Fruit fly (Drosophila melanogaster): Measurements from ENCODE around the gene CG43783.

The CG43783 gene

DNA sequence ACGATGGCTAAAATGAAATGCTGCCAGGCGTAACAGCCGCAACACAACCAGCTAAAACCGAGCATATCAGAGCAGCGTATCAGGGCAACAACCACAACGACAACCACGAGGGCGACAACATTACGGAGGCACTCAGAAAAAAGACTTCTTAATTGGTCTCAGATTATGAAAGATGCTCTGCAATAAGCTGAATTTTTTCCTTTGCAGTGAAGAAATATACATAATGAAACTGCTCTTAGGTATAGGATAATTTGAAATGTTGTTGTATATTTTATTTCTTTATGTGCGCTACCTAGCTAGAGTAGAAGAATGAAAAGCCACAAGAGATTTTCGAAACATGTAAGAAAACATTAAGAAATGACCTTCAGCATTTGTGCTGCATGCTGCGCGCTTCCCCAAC lies 24.5 kb downstream of the CG43783 start:
- TF ChIP-seq CG6792 (GFP tag; optimal IDR thresholded peaks at IDR 0.05) (no peak), CG1621 (tag; optimal IDR thresholded peaks at IDR 0.05) (no peak), fd85E (GFP tag; optimal IDR thresholded peaks at IDR 0.05) (no peak), CG10669 (GFP tag; optimal IDR thresholded peaks at IDR 0.05) (no peak), Hr4 (GFP tag; optimal IDR thresholded peaks at IDR 0.05) (peak; percentile 33), Smox (GFP tag; optimal IDR thresholded peaks at IDR 0.05) (no peak), Eip78C (GFP tag) (peak; percentile 51), eg (GFP tag; IDR thresholded peaks at IDR 0.05) (no peak), CG15336 (GFP tag; IDR thresholded peaks at IDR 0.05) (0 out of 2 replicates have a peak, but pooled peaks have one; percentile 33), net (GFP tag; optimal IDR thresholded peaks at IDR 0.05) (no peak), achi (GFP tag; optimal IDR thresholded peaks at IDR 0.05) (no peak), Ets96B (tag; optimal IDR thresholded peaks at IDR 0.05) (no peak)

DNA sequence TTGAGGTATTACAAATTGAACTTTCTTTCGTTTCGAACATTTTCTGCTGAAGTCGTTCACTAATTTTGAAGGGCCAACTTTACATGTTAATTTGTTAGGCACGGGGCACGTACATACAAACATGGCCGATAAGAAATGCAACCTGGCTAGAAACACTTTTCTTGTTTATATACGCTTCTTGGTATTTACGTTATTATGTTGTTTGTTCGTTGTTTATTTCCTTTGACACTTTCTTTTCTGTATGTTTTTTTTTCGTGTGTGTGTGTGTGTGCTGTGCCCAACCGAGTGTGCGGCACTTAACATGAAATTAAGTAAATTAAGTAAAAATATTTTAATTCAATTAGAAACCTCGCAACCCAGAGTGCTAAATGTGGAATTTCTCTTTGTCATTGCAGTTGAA lies 28.4 kb downstream of the CG43783 start:
- peak; percentile 34 for TF ChIP-seq fkh (GFP tag; optimal IDR thresholded peaks at IDR 0.05)
- no peak for TF ChIP-seq Hr39 (GFP tag; optimal IDR thresholded peaks at IDR 0.05)

- TF ChIP-seq fkh (GFP tag; optimal IDR thresholded peaks at IDR 0.05), result peak; percentile 20
- TF ChIP-seq spab (GFP tag; optimal IDR thresholded peaks at IDR 0.05), result no peak
These were observed 29.1 kb downstream of the CG43783 start for dm6 chr3L:8924999-8925398.

- TF ChIP-seq CG16779 (tag; optimal IDR thresholded peaks at IDR 0.05), result no peak
- TF ChIP-seq CG32006 (GFP tag; optimal IDR thresholded peaks at IDR 0.05), result peak; percentile 57
- no peak for TF ChIP-seq CG9139 (GFP tag; optimal IDR thresholded peaks at IDR 0.05)
- no peak for TF ChIP-seq dsx (GFP tag; optimal IDR thresholded peaks at IDR 0.05; ENCODE audit: poor library complexity, severe bottlenecking)
- TF ChIP-seq Sox102F (GFP tag; optimal IDR thresholded peaks at IDR 0.05), result no peak
- TF ChIP-seq net (GFP tag; optimal IDR thresholded peaks at IDR 0.05), result no peak
- no peak for TF ChIP-seq CG34406 (GFP tag; optimal IDR thresholded peaks at IDR 0.05)
- no peak for TF ChIP-seq CG11902 (GFP tag; optimal IDR thresholded peaks at IDR 0.05)
- TF ChIP-seq achi (GFP tag; optimal IDR thresholded peaks at IDR 0.05), result peak; percentile 4
- TF ChIP-seq CG8319 (GFP tag; optimal IDR thresholded peaks at IDR 0.05), result no peak
- no peak for TF ChIP-seq CG6792 (GFP tag; optimal IDR thresholded peaks at IDR 0.05)
- no peak for TF ChIP-seq Eip93F (GFP tag; optimal IDR thresholded peaks at IDR 0.05)
- no peak for TF ChIP-seq CG7368 (GFP tag; optimal IDR thresholded peaks at IDR 0.05)
- peak; percentile 15 for TF ChIP-seq Ets96B (tag; optimal IDR thresholded peaks at IDR 0.05)
- TF ChIP-seq CG8632 (GFP tag; optimal IDR thresholded peaks at IDR 0.05), result no peak
- no peak for TF ChIP-seq CG4318 (GFP tag; optimal IDR thresholded peaks at IDR 0.05)
- no peak for TF ChIP-seq CG10631 (GFP tag; optimal IDR thresholded peaks at IDR 0.05)
- peak; percentile 13 for TF ChIP-seq lz (GFP tag; optimal IDR thresholded peaks at IDR 0.05)
- peak; percentile 25 for TF ChIP-seq pdm3 (GFP tag; optimal IDR thresholded peaks at IDR 0.05)
- TF ChIP-seq Hr39 (GFP tag; optimal IDR thresholded peaks at IDR 0.05), result no peak
- no peak for TF ChIP-seq cyc (GFP tag; optimal IDR thresholded peaks at IDR 0.05)
- peak; percentile 8 for TF ChIP-seq CG31627 (GFP tag; optimal IDR thresholded peaks at IDR 0.05)
- TF ChIP-seq OdsH (GFP tag; optimal IDR thresholded peaks at IDR 0.05), result peak; percentile 27
- TF ChIP-seq ss (GFP tag; optimal IDR thresholded peaks at IDR 0.05), result no peak
- no peak for TF ChIP-seq CG6808 (GFP tag; optimal IDR thresholded peaks at IDR 0.05)
- TF ChIP-seq dac (GFP tag; optimal IDR thresholded peaks at IDR 0.05), result no peak
- TF ChIP-seq Eip75B (GFP tag; optimal IDR thresholded peaks at IDR 0.05), result no peak
- TF ChIP-seq CG15336 (GFP tag; IDR thresholded peaks at IDR 0.05), result peak; percentile 79
- TF ChIP-seq spab (GFP tag; optimal IDR thresholded peaks at IDR 0.05), result no peak
- peak; percentile 81 for TF ChIP-seq Eip78C (GFP tag)
- TF ChIP-seq vri (GFP tag; optimal IDR thresholded peaks at IDR 0.05), result no peak
- no peak for TF ChIP-seq CG11762 (GFP tag; optimal IDR thresholded peaks at IDR 0.05; ENCODE audit: insufficient read depth)
- peak; percentile 15 for TF ChIP-seq Met (GFP tag; optimal IDR thresholded peaks at IDR 0.05)
- TF ChIP-seq CG6854 (GFP tag; optimal IDR thresholded peaks at IDR 0.05), result no peak
- TF ChIP-seq CG6163 (GFP tag; IDR thresholded peaks at IDR 0.05), result peak; percentile 61; the same call in 1 of the 3 replicates
- peak; percentile 36 for TF ChIP-seq esn (GFP tag; optimal IDR thresholded peaks at IDR 0.05)
- TF ChIP-seq Sox15 (GFP tag; optimal IDR thresholded peaks at IDR 0.05), result no peak
- peak; percentile 56 for TF ChIP-seq CG8119 (GFP tag; IDR thresholded peaks at IDR 0.05)
These were observed 29.6 kb downstream of the CG43783 start for dm6 chr3L:8924417-8924913.

Data from whole organism, prepupa.